Fruit fly (Drosophila melanogaster): ENCODE measurements around the gene Tsp66E.

The Tsp66E gene

DNA sequence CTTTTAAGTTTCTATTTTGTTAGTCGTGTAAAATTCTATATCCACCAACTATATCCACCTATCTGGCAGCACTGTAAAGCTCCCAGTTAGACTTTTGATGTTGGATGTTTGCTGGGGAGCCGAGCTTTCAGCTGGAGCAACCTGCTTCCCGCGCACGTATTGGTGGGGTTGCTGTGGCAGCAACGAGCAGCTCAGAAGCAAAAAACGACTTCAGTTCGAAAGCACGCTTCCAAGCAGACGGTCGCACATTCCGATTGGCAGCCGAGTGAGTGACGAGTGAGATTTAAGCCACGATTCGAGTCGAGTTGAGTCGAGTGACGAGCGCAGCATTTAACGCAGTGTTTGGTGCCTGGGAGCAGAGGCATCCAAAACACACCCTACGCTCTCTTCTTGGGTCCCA, at the start of gene Tsp66E, which contains the start of gene mfr:
Gene Tsp66E, plus strand, starts transcription at position 168 of the 400 bp plus-strand sequence.
Gene mfr, minus strand, starts transcription at position 340 of the 400 bp plus-strand sequence.
- TF ChIP-seq Sox102F (GFP tag; optimal IDR thresholded peaks at IDR 0.05) (peak; percentile 52), fd85E (GFP tag; optimal IDR thresholded peaks at IDR 0.05) (peak; percentile 5), CG7368 (GFP tag; optimal IDR thresholded peaks at IDR 0.05) (peak; percentile 30), CG11902 (GFP tag; optimal IDR thresholded peaks at IDR 0.05) (no peak), CG9139 (GFP tag; optimal IDR thresholded peaks at IDR 0.05) (peak; percentile 2), dac (GFP tag; optimal IDR thresholded peaks at IDR 0.05) (no peak), Hr39 (GFP tag; optimal IDR thresholded peaks at IDR 0.05) (no peak), Ets96B (tag; optimal IDR thresholded peaks at IDR 0.05) (no peak), OdsH (GFP tag; optimal IDR thresholded peaks at IDR 0.05) (no peak), CG15336 (GFP tag; IDR thresholded peaks at IDR 0.05) (peak; percentile 20; the same call in 1 of the 2 replicates), CG32006 (GFP tag; optimal IDR thresholded peaks at IDR 0.05) (no peak), ss (GFP tag; optimal IDR thresholded peaks at IDR 0.05) (peak in 1 of 2 experiments; percentile 37), pdm3 (GFP tag; optimal IDR thresholded peaks at IDR 0.05) (no peak), CG3032 (tag; optimal IDR thresholded peaks at IDR 0.05) (no peak), achi (GFP tag; optimal IDR thresholded peaks at IDR 0.05) (no peak), Gug (GFP tag; IDR thresholded peaks at IDR 0.05) (no peak), lz (GFP tag; optimal IDR thresholded peaks at IDR 0.05) (no peak), fd59A (GFP tag; optimal IDR thresholded peaks at IDR 0.05) (no peak), CG4318 (GFP tag; optimal IDR thresholded peaks at IDR 0.05) (no peak), CG3919 (GFP tag; optimal IDR thresholded peaks at IDR 0.05) (no peak), CG8319 (GFP tag; optimal IDR thresholded peaks at IDR 0.05) (no peak), Hr38 (GFP tag; optimal IDR thresholded peaks at IDR 0.05) (no peak), CG6808 (GFP tag; optimal IDR thresholded peaks at IDR 0.05) (peak; percentile 25), CG31627 (GFP tag; optimal IDR thresholded peaks at IDR 0.05) (no peak), CG6854 (GFP tag; optimal IDR thresholded peaks at IDR 0.05) (no peak), Ets21C (GFP tag; optimal IDR thresholded peaks at IDR 0.05) (no peak), Eip93F (GFP tag; optimal IDR thresholded peaks at IDR 0.05) (no peak), salr (GFP tag; optimal IDR thresholded peaks at IDR 0.05) (no peak), Eip75B (GFP tag; optimal IDR thresholded peaks at IDR 0.05) (peak; percentile 36), Sox15 (GFP tag; optimal IDR thresholded peaks at IDR 0.05) (no peak), eg (GFP tag; IDR thresholded peaks at IDR 0.05) (peak; percentile 65), Hr4 (GFP tag; optimal IDR thresholded peaks at IDR 0.05) (no peak), CG16779 (tag; optimal IDR thresholded peaks at IDR 0.05) (peak; percentile 30), CG6792 (GFP tag; optimal IDR thresholded peaks at IDR 0.05) (no peak), CG6163 (GFP tag; IDR thresholded peaks at IDR 0.05) (peak; percentile 64), fkh (GFP tag; optimal IDR thresholded peaks at IDR 0.05) (no peak), CG10631 (GFP tag; optimal IDR thresholded peaks at IDR 0.05) (no peak), Lpt (GFP tag; optimal IDR thresholded peaks at IDR 0.05) (peak; percentile 37), CG10669 (GFP tag; optimal IDR thresholded peaks at IDR 0.05) (no peak), acj6 (GFP tag; optimal IDR thresholded peaks at IDR 0.05) (no peak), CG8632 (GFP tag; optimal IDR thresholded peaks at IDR 0.05) (no peak), Smox (GFP tag; optimal IDR thresholded peaks at IDR 0.05) (no peak), Eip78C (GFP tag) (no peak), svp (GFP tag) (peak; percentile 61), CG11762 (GFP tag; optimal IDR thresholded peaks at IDR 0.05; ENCODE audit: insufficient read depth) (no peak), CG1621 (tag; optimal IDR thresholded peaks at IDR 0.05) (peak; percentile 46), CG8119 (GFP tag; IDR thresholded peaks at IDR 0.05) (peak; percentile 52; the same call in 2 of the 3 replicates), Blimp-1 (GFP tag; optimal IDR thresholded peaks at IDR 0.05) (peak; percentile 4), net (GFP tag; optimal IDR thresholded peaks at IDR 0.05) (peak; percentile 29), Sox14 (GFP tag; optimal IDR thresholded peaks at IDR 0.05) (no peak), dsx (GFP tag; optimal IDR thresholded peaks at IDR 0.05; ENCODE audit: poor library complexity, severe bottlenecking) (no peak)
